Worm (Caenorhabditis elegans) whole organism, mixed stage, embryonic: ENCODE results near the gene srh-125.

Experiments used
- bed-3 ChIP-seq: fragments of 200-800 bp; sonication (Bioruptor generic); optimal IDR thresholded peaks from 3 replicates; lab custom pipeline; 2018; ENCODE audit warnings: mild to moderate bottlenecking, missing genetic modification characterization, moderate library complexity, missing compliant biosample characterization
- pha-4 ChIP-seq: fragments of 150-350 bp; optimal IDR thresholded peaks from 2 replicates; lab custom pipeline; 2018; ENCODE audit warnings: missing biosample characterization, missing genetic modification reagents, missing genetic modification characterization
- sem-2 ChIP-seq: fragments of 200-800 bp; sonication (Bioruptor generic); optimal IDR thresholded peaks from 2 replicates; lab custom pipeline; 2018; ENCODE audit warnings: mild to moderate bottlenecking, missing genetic modification characterization, missing compliant biosample characterization
- tbx-8 ChIP-seq: fragments of 200-800 bp; sonication (Bioruptor generic); optimal IDR thresholded peaks from 2 replicates; lab custom pipeline; 2018; ENCODE audit warnings: mild to moderate bottlenecking, missing genetic modification characterization, moderate library complexity, missing compliant biosample characterization
- unc-39 ChIP-seq: fragments of 150-350 bp; optimal IDR thresholded peaks from 2 replicates; lab custom pipeline; 2014; ENCODE audit warnings: missing biosample characterization, missing genetic modification characterization

- TF ChIP-seq sem-2 (GFP tag; lab: Kevin White, UChicago) (no peak), unc-39 (no peak), tbx-8 (GFP tag; lab: Kevin White, UChicago) (no peak), bed-3 (no peak), pha-4 (tag; lab: Kevin White, UChicago) (no peak)
Measured at ce11 chrV:7449303-7449827, 27.3 kb downstream of the srh-125 start, which contains the start of gene try-12.
